Fruit fly (Drosophila melanogaster) whole organism, embryonic: Measurements from ENCODE around the gene chb.

Experiments used
- Aef1 ChIP-seq: fragments of 200-800 bp; sonication (Bioruptor generic); IDR thresholded peaks from 3 replicates; pipeline ENCODE4 v1.3.6; 2022; ENCODE audit warnings: missing biosample characterization, missing genetic modification characterization
- Blimp-1 ChIP-seq: fragments of 200-800 bp; sonication (Bioruptor generic); optimal IDR thresholded peaks from 3 replicates; lab custom pipeline; 2018; ENCODE audit warnings: missing biosample characterization, missing genetic modification characterization, mild to moderate bottlenecking, moderate library complexity, missing genetic modification reagents
- BtbVII ChIP-seq: fragments of 200-800 bp; sonication (Bioruptor generic); optimal IDR thresholded peaks from 3 replicates; lab custom pipeline; 2017; ENCODE audit warnings: missing biosample characterization, mild to moderate bottlenecking, missing genetic modification characterization
- CG10431 ChIP-seq: fragments of 200-800 bp; sonication (Bioruptor generic); optimal IDR thresholded peaks from 3 replicates; lab custom pipeline; 2018; ENCODE audit warnings: missing biosample characterization, mild to moderate bottlenecking, missing genetic modification characterization
- CG10543 ChIP-seq: fragments of 200-800 bp; sonication (Bioruptor generic); optimal IDR thresholded peaks from 3 replicates; lab custom pipeline; 2017; ENCODE audit warnings: missing biosample characterization, mild to moderate bottlenecking, missing genetic modification characterization, moderate library complexity
- CG10959 ChIP-seq: fragments of 200-800 bp; sonication (Bioruptor generic); IDR thresholded peaks from 2 replicates; pipeline ENCODE4 v1.3.6; 2022; ENCODE audit warnings: missing biosample characterization, missing genetic modification characterization
- CG11398 ChIP-seq: fragments of 200-800 bp; sonication (Bioruptor generic); optimal IDR thresholded peaks from 2 replicates; lab custom pipeline; 2016; ENCODE audit warnings: missing biosample characterization, missing genetic modification characterization
- CG12299 ChIP-seq: fragments of 200-800 bp; sonication (Bioruptor generic); optimal IDR thresholded peaks from 2 replicates; lab custom pipeline; 2018; ENCODE audit warnings: missing biosample characterization, mild to moderate bottlenecking, missing genetic modification characterization
- CG12744 ChIP-seq: fragments of 200-800 bp; sonication (Bioruptor generic); optimal IDR thresholded peaks from 2 replicates; lab custom pipeline; 2016; ENCODE audit warnings: missing biosample characterization, missing genetic modification characterization
- CG13424 ChIP-seq: fragments of 200-800 bp; sonication (Bioruptor generic); optimal IDR thresholded peaks from 2 replicates; lab custom pipeline; 2019; ENCODE audit warnings: missing biosample characterization, mild to moderate bottlenecking, missing genetic modification characterization, moderate library complexity
- CG14667 ChIP-seq: fragments of 200-800 bp; sonication (Bioruptor generic); IDR thresholded peaks from 2 replicates; pipeline ENCODE4 v1.3.6; 2022; ENCODE audit warnings: missing biosample characterization, missing genetic modification characterization
- CG15269 ChIP-seq: fragments of 200-800 bp; sonication (Bioruptor generic); optimal IDR thresholded peaks from 2 replicates; lab custom pipeline; 2018; ENCODE audit warnings: missing biosample characterization, mild to moderate bottlenecking, missing genetic modification characterization, moderate library complexity
- CG16813 ChIP-seq: fragments of 200-800 bp; sonication (Bioruptor generic); IDR thresholded peaks from 3 replicates; pipeline ENCODE4 v1.3.6; 2022; ENCODE audit warnings: missing biosample characterization, missing genetic modification characterization; ENCODE audit not compliant: partially characterized antibody
- CG16815 ChIP-seq: fragments of 200-800 bp; sonication (Bioruptor generic); optimal IDR thresholded peaks from 3 replicates; lab custom pipeline; 2017; ENCODE audit warnings: missing biosample characterization, mild to moderate bottlenecking, missing genetic modification characterization
- CG17186 ChIP-seq: fragments of 200-800 bp; sonication (Bioruptor generic); optimal IDR thresholded peaks from 3 replicates; lab custom pipeline; 2017; ENCODE audit warnings: missing biosample characterization, missing genetic modification reagents, missing genetic modification characterization
- CG17912 ChIP-seq: fragments of 200-800 bp; sonication (Bioruptor generic); optimal IDR thresholded peaks from 2 replicates; lab custom pipeline; 2018; ENCODE audit warnings: missing biosample characterization, mild to moderate bottlenecking, missing genetic modification characterization
- CG2678 ChIP-seq: fragments of 200-800 bp; sonication (Bioruptor generic); optimal IDR thresholded peaks from 3 replicates; lab custom pipeline; 2019; ENCODE audit warnings: missing biosample characterization, mild to moderate bottlenecking, missing genetic modification characterization, moderate library complexity
- CG2712 ChIP-seq: fragments of 200-800 bp; optimal IDR thresholded peaks from 3 replicates; lab custom pipeline; 2019; ENCODE audit warnings: missing biosample characterization, mild to moderate bottlenecking, missing genetic modification characterization, moderate library complexity
- CG4707 ChIP-seq: fragments of 200-800 bp; sonication (Bioruptor generic); optimal IDR thresholded peaks from 2 replicates; lab custom pipeline; 2018; ENCODE audit warnings: missing biosample characterization, mild to moderate bottlenecking, missing genetic modification characterization, moderate library complexity
- CG6683 ChIP-seq: fragments of 200-800 bp; sonication (Bioruptor generic); optimal IDR thresholded peaks from 2 replicates; lab custom pipeline; 2017; ENCODE audit warnings: missing biosample characterization, mild to moderate bottlenecking, missing genetic modification characterization, missing genetic modification reagents
- CG7556 ChIP-seq: fragments of 200-800 bp; sonication (Bioruptor generic); optimal IDR thresholded peaks from 2 replicates; lab custom pipeline; 2017; ENCODE audit warnings: missing biosample characterization, mild to moderate bottlenecking, missing genetic modification characterization
- CG7928 ChIP-seq: fragments of 200-800 bp; sonication (Bioruptor generic); optimal IDR thresholded peaks from 2 replicates; lab custom pipeline; 2017; ENCODE audit warnings: missing biosample characterization, mild to moderate bottlenecking, missing genetic modification characterization
- CG8089 ChIP-seq: fragments of 200-800 bp; sonication (Bioruptor generic); optimal IDR thresholded peaks from 3 replicates; lab custom pipeline; 2016; ENCODE audit warnings: missing biosample characterization, missing genetic modification characterization
- CG9797 ChIP-seq: fragments of 200-800 bp; sonication (Bioruptor generic); optimal IDR thresholded peaks from 3 replicates; lab custom pipeline; 2018; ENCODE audit warnings: missing biosample characterization, mild to moderate bottlenecking, missing genetic modification characterization
- Dad ChIP-seq: fragments of 200-800 bp; sonication (Bioruptor generic); optimal IDR thresholded peaks from 3 replicates; lab custom pipeline; 2016; ENCODE audit warnings: missing biosample characterization, missing genetic modification characterization
- ERR ChIP-seq: fragments of 200-800 bp; sonication (Bioruptor generic); optimal IDR thresholded peaks from 2 replicates; lab custom pipeline; 2016; ENCODE audit warnings: missing biosample characterization, missing genetic modification characterization
- Gsc ChIP-seq: fragments of 200-800 bp; sonication (Bioruptor generic); IDR thresholded peaks from 2 replicates; pipeline ENCODE4 v1.3.6; 2022; ENCODE audit warnings: missing biosample characterization, missing genetic modification characterization
- HmgD ChIP-seq: fragments of 200-800 bp; sonication (Bioruptor generic); optimal IDR thresholded peaks from 3 replicates; lab custom pipeline; 2016; ENCODE audit warnings: missing biosample characterization, missing genetic modification characterization
- PHDP ChIP-seq: fragments of 200-800 bp; sonication (Bioruptor generic); optimal IDR thresholded peaks from 3 replicates; lab custom pipeline; 2018; ENCODE audit warnings: missing biosample characterization, mild to moderate bottlenecking, missing genetic modification characterization, moderate library complexity
- Tbp ChIP-seq: fragments of >200 bp; optimal IDR thresholded peaks from 2 replicates; lab custom pipeline; 2018; ENCODE audit warnings: missing biosample characterization, missing genetic modification characterization
- Trl ChIP-seq, 3 experiments: fragments of >200 bp in 2 of 3; fragments of 200-800 bp in 1 of 3; sonication (Bioruptor generic) in 1 of 3; optimal IDR thresholded peaks; 2 replicates in 1 of 3; 3 replicates in 2 of 3; lab custom pipeline; 2016 to 2017; ENCODE audit warnings: missing biosample characterization in 1 of 3, missing genetic modification characterization in 1 of 3
- amos ChIP-seq: fragments of 200-800 bp; sonication (Bioruptor generic); IDR thresholded peaks from 2 replicates; pipeline ENCODE4 v1.3.6; 2022; ENCODE audit warnings: missing biosample characterization, missing genetic modification characterization; ENCODE audit not compliant: partially characterized antibody
- ato ChIP-seq: fragments of 200-800 bp; sonication (Bioruptor generic); IDR thresholded peaks from 2 replicates; pipeline ENCODE4 v1.3.6; 2022; ENCODE audit warnings: missing biosample characterization, missing genetic modification characterization; ENCODE audit not compliant: partially characterized antibody
- dmrt11E ChIP-seq: fragments of 200-800 bp; sonication (Bioruptor generic); optimal IDR thresholded peaks from 3 replicates; lab custom pipeline; 2018; ENCODE audit warnings: missing biosample characterization, mild to moderate bottlenecking, missing genetic modification characterization, moderate library complexity
- dysf ChIP-seq: fragments of 200-800 bp; sonication (Bioruptor generic); IDR thresholded peaks from 3 replicates; pipeline ENCODE4 v1.3.6; 2022; ENCODE audit warnings: missing biosample characterization, missing genetic modification characterization
- gfzf ChIP-seq: fragments of 200-800 bp; sonication (Bioruptor generic); optimal IDR thresholded peaks from 2 replicates; lab custom pipeline; 2016; ENCODE audit warnings: missing biosample characterization, mild to moderate bottlenecking, missing genetic modification characterization, moderate library complexity
- hkb ChIP-seq, 2 experiments: fragments of 200-800 bp in 1 of 2; fragments of >200 bp in 1 of 2; sonication (Bioruptor generic) in 1 of 2; IDR thresholded peaks in 1 of 2; optimal IDR thresholded peaks in 1 of 2; 2 replicates each; pipeline versions ENCODE4 v1.3.6 to Lab custom; 2017 to 2022; ENCODE audit warnings: missing biosample characterization in 1 of 2, missing genetic modification characterization in 1 of 2
- ken ChIP-seq: fragments of 200-800 bp; sonication (Bioruptor generic); IDR thresholded peaks from 3 replicates; pipeline ENCODE4 v1.3.6; 2022; ENCODE audit warnings: missing biosample characterization, missing genetic modification characterization
- lola ChIP-seq, 3 experiments: fragments of >200 bp in 2 of 3; fragments of 200-800 bp in 1 of 3; sonication (Bioruptor generic) in 1 of 3; optimal IDR thresholded peaks; 2 replicates each; lab custom pipeline; 2017 to 2019; ENCODE audit warnings: missing biosample characterization in 3 of 3, missing genetic modification characterization in 3 of 3, mild to moderate bottlenecking in 1 of 3, moderate library complexity in 1 of 3
- lov ChIP-seq, 2 experiments: fragments of 200-800 bp in 1 of 2; fragments of >200 bp in 1 of 2; sonication (Bioruptor generic) in 1 of 2; IDR thresholded peaks in 1 of 2; optimal IDR thresholded peaks in 1 of 2; 2 replicates in 1 of 2; 3 replicates in 1 of 2; pipeline versions ENCODE4 v1.3.6 to Lab custom; 2017 to 2022; ENCODE audit warnings: missing biosample characterization in 1 of 2, missing genetic modification characterization in 1 of 2
- salm ChIP-seq: fragments of 200-800 bp; sonication (Bioruptor generic); optimal IDR thresholded peaks from 2 replicates; lab custom pipeline; 2018; ENCODE audit warnings: missing biosample characterization, mild to moderate bottlenecking, missing genetic modification characterization
- scrt ChIP-seq: fragments of 200-800 bp; sonication (Bioruptor generic); optimal IDR thresholded peaks from 2 replicates; lab custom pipeline; 2018; ENCODE audit warnings: missing biosample characterization, mild to moderate bottlenecking, missing genetic modification characterization, moderate library complexity
- sr ChIP-seq: fragments of 200-800 bp; sonication (Bioruptor generic); IDR thresholded peaks from 3 replicates; pipeline ENCODE4 v1.3.6; 2022; ENCODE audit warnings: missing biosample characterization, missing genetic modification characterization
- tio ChIP-seq: fragments of 200-800 bp; sonication (Bioruptor generic); optimal IDR thresholded peaks from 2 replicates; lab custom pipeline; 2017; ENCODE audit warnings: missing biosample characterization, missing genetic modification characterization, inconsistent platforms
- twi ChIP-seq: fragments of 200-800 bp; optimal IDR thresholded peaks from 2 replicates; lab custom pipeline; 2019; ENCODE audit warnings: missing biosample characterization, mild to moderate bottlenecking, missing genetic modification characterization, moderate library complexity
- unc-4 ChIP-seq: fragments of 200-800 bp; sonication (Bioruptor generic); IDR thresholded peaks from 2 replicates; pipeline ENCODE4 v1.3.6; 2022; ENCODE audit warnings: missing biosample characterization, missing genetic modification characterization; ENCODE audit not compliant: partially characterized antibody

Gene chb

dm6 chr3L:21204581-21205495 lies 32.2 kb downstream of the chb start (continued):
- TF ChIP-seq CG12744 (GFP tag; lab: Kevin White, UChicago) = no peak
- TF ChIP-seq salm (tag; lab: Kevin White, UChicago) = no peak
- TF ChIP-seq CG2678 (tag; lab: Kevin White, UChicago) = peak; percentile 52
- no peak for TF ChIP-seq CG15269 (tag; lab: Kevin White, UChicago)
- no peak for TF ChIP-seq CG17912 (GFP tag; lab: Kevin White, UChicago)
- no peak for TF ChIP-seq CG14667
- TF ChIP-seq CG16815 (GFP tag; lab: Kevin White, UChicago) = no peak
- no peak for TF ChIP-seq lov (optimal IDR thresholded peaks at IDR 0.05; lab: Kevin White, UChicago)
- TF ChIP-seq lov (GFP tag; IDR thresholded peaks at IDR 0.05; lab: Robert Waterston, UW) = no peak
- no peak for TF ChIP-seq gfzf
- TF ChIP-seq ken (GFP tag; lab: Robert Waterston, UW) = no peak
- peak; percentile 42 for TF ChIP-seq scrt
- peak; percentile 0 for TF ChIP-seq PHDP (tag; lab: Kevin White, UChicago)
- TF ChIP-seq CG4707 (GFP tag; lab: Kevin White, UChicago) = no peak
- no peak for TF ChIP-seq CG7928 (GFP tag; lab: Kevin White, UChicago)
- TF ChIP-seq CG11398 (GFP tag; lab: Kevin White, UChicago) = no peak
- peak; percentile 26 for TF ChIP-seq Dad
- TF ChIP-seq lola (GFP tag; optimal IDR thresholded peaks at IDR 0.05; lab: Kevin White, UChicago) = no peak
- peak; percentile 27; the same call in 1 of the 3 replicates for TF ChIP-seq sr (GFP tag; lab: Robert Waterston, UW)
- TF ChIP-seq CG7556 = peak; percentile 32
- no peak for TF ChIP-seq CG8089 (GFP tag; lab: Kevin White, UChicago)
- TF ChIP-seq CG17186 (GFP tag; lab: Kevin White, UChicago) = no peak
- peak; percentile 39 for TF ChIP-seq ERR
- TF ChIP-seq CG16813 (GFP tag; lab: Robert Waterston, UW) = no peak
- TF ChIP-seq CG12299 (tag; lab: Kevin White, UChicago) = no peak
- TF ChIP-seq Gsc = no peak
- TF ChIP-seq BtbVII (GFP tag; lab: Kevin White, UChicago) = peak; percentile 44
- 0 out of 2 replicates have a peak, but pooled peaks have one; percentile 15 for TF ChIP-seq unc-4 (GFP tag; lab: Robert Waterston, UW)
- no peak for TF ChIP-seq HmgD (GFP tag; lab: Kevin White, UChicago)
- no peak for TF ChIP-seq CG6683 (GFP tag; lab: Kevin White, UChicago)
- TF ChIP-seq CG10543 (GFP tag; lab: Kevin White, UChicago) = peak; percentile 84
- TF ChIP-seq twi = no peak
- no peak for TF ChIP-seq ato (GFP tag; lab: Robert Waterston, UW)
- TF ChIP-seq CG10431 = no peak
- peak; percentile 31; the same call in 1 of the 3 replicates for TF ChIP-seq dysf
- TF ChIP-seq Aef1 (GFP tag; lab: Robert Waterston, UW) = no peak
- TF ChIP-seq CG13424 (tag; lab: Kevin White, UChicago) = peak; percentile 1
- TF ChIP-seq Trl (optimal IDR thresholded peaks at IDR 0.05; lab: Kevin White, UChicago) = peak in 1 of 2 experiments; percentile 52
- TF ChIP-seq Trl (GFP tag; optimal IDR thresholded peaks at IDR 0.05; lab: Kevin White, UChicago) = no peak
- TF ChIP-seq CG9797 (GFP tag; lab: Kevin White, UChicago) = no peak
- TF ChIP-seq tio (GFP tag; lab: Kevin White, UChicago) = no peak
- peak; percentile 73 for TF ChIP-seq Blimp-1 (GFP tag; lab: Kevin White, UChicago)
- TF ChIP-seq CG2712 (tag; lab: Kevin White, UChicago) = no peak
- TF ChIP-seq Tbp (GFP tag; lab: Kevin White, UChicago) = no peak
- TF ChIP-seq dmrt11E (tag; lab: Kevin White, UChicago) = peak; percentile 45
- no peak for TF ChIP-seq amos (GFP tag; lab: Robert Waterston, UW)
- TF ChIP-seq CG10959 = no peak
- TF ChIP-seq hkb (optimal IDR thresholded peaks at IDR 0.05; lab: Kevin White, UChicago) = no peak
- no peak for TF ChIP-seq hkb (GFP tag; IDR thresholded peaks at IDR 0.05; lab: Robert Waterston, UW)
